Fruit fly (Drosophila melanogaster): ENCODE data around the gene fz2.
A peak's percentile ranks its signal among the peaks of the same experiment; 100 is the strongest.

Gene fz2

DNA sequence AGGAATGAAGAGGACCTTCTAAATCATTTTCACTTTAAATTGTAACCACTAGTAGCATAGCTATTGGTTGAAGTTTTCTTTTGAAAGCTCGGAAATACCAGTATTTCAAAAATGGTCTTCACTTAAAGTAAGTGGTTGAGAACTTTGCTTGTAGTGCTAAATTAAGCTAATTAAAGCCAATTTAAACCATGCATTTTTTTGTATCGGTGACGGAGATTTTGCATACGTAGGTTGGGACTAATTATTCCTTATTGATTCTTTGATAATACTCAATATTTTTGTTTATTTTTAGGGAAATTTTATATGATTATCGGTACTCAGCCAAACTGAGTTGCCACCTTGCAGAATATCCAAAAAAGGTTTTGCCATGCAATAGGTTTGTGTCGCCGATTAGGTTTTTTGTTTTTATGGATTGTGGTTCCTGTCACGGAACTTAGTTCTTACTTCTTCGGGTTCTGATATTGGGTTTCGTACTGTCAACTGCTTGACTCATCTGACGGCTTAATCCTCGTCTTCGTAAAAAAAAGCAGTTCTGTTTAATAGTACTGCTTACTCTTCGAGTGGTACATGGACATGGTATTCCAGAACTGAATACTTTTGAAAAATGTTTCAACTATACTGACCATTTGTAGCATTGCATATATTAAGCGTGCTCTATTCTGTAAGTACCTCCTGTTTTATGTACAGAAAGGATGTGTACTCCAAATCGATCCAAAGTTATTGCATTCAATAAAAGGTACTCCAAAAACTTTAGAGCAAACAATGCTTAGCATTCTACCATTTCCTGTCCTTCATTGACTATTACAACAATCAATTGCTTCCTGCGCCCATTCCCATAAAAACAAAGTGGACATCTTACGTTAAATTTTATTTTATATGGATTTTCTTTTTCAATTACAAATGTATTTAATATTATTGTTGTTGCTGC is 94.8 kb downstream of the fz2 start (continued):
- TF ChIP-seq lmd (GFP tag; IDR thresholded peaks at IDR 0.05) (no peak), Fer1 (GFP tag; optimal IDR thresholded peaks at IDR 0.05) (no peak), CG13287 (GFP tag; IDR thresholded peaks at IDR 0.05; ENCODE audit: partially characterized antibody) (peak; percentile 8; the same call in 1 of the 2 replicates), CG2875 (GFP tag; optimal IDR thresholded peaks at IDR 0.05) (no peak), chif (GFP tag; optimal IDR thresholded peaks at IDR 0.05) (peak in 1 of 2 experiments; percentile 10), CG14014 (GFP tag; IDR thresholded peaks at IDR 0.05) (no peak), Stat92E (GFP tag; optimal IDR thresholded peaks at IDR 0.05) (no peak), Mrtf (GFP tag; IDR thresholded peaks at IDR 0.05) (no peak), sim (GFP tag; IDR thresholded peaks at IDR 0.05) (no peak), pb (GFP tag; optimal IDR thresholded peaks at IDR 0.05) (no peak), HLH3B (GFP tag; IDR thresholded peaks at IDR 0.05) (no peak), CG4730 (GFP tag; IDR thresholded peaks at IDR 0.05) (no peak), CoRest (tag; optimal IDR thresholded peaks at IDR 0.05) (peak; percentile 47), Hmr (GFP tag; optimal IDR thresholded peaks at IDR 0.05) (peak; percentile 64), CG13424 (tag; optimal IDR thresholded peaks at IDR 0.05) (no peak), crol (GFP tag; IDR thresholded peaks at IDR 0.05) (no peak), Atf6 (GFP tag; IDR thresholded peaks at IDR 0.05) (no peak), so (GFP tag; IDR thresholded peaks at IDR 0.05) (no peak; the same call in 2 of the 3 replicates), hb (GFP tag; IDR thresholded peaks at IDR 0.05; ENCODE audit: partially characterized antibody) (no peak), ATbp (GFP tag; optimal IDR thresholded peaks at IDR 0.05) (no peak), CG4820 (GFP tag; optimal IDR thresholded peaks at IDR 0.05) (no peak), CG1647 (GFP tag; optimal IDR thresholded peaks at IDR 0.05) (no peak), Tbp (GFP tag; optimal IDR thresholded peaks at IDR 0.05) (no peak), CG9876 (GFP tag; optimal IDR thresholded peaks at IDR 0.05) (peak; percentile 29), vnd (GFP tag; IDR thresholded peaks at IDR 0.05; ENCODE audit: partially characterized antibody) (no peak), BtbVII (GFP tag; optimal IDR thresholded peaks at IDR 0.05) (no peak), CG10366 (GFP tag; IDR thresholded peaks at IDR 0.05) (no peak), exex (tag; optimal IDR thresholded peaks at IDR 0.05) (no peak), dan (GFP tag; IDR thresholded peaks at IDR 0.05) (no peak), CG8944 (GFP tag; optimal IDR thresholded peaks at IDR 0.05) (no peak), E2f1 (GFP tag; IDR thresholded peaks at IDR 0.05) (no peak), cg (GFP tag; optimal IDR thresholded peaks at IDR 0.05) (no peak), MBD-R2 (GFP tag; IDR thresholded peaks at IDR 0.05) (0 out of 2 replicates have a peak, but pooled peaks have one; percentile 11), Dfd (GFP tag; optimal IDR thresholded peaks at IDR 0.05) (peak in 1 of 2 experiments; percentile 83), phol (tag; optimal IDR thresholded peaks at IDR 0.05) (peak; percentile 40), Dbx (GFP tag; IDR thresholded peaks at IDR 0.05) (peak; percentile 44; the same call in 1 of the 3 replicates), crp (GFP tag; optimal IDR thresholded peaks at IDR 0.05) (no peak), CG2202 (tag; optimal IDR thresholded peaks at IDR 0.05) (no peak), CG10959 (GFP tag; IDR thresholded peaks at IDR 0.05) (no peak), CG18599 (GFP tag; optimal IDR thresholded peaks at IDR 0.05) (no peak), gcm2 (GFP tag; optimal IDR thresholded peaks at IDR 0.05) (no peak), CG30431 (GFP tag; optimal IDR thresholded peaks at IDR 0.05) (no peak), eyg (GFP tag; optimal IDR thresholded peaks at IDR 0.05) (no peak), lbe (GFP tag; optimal IDR thresholded peaks at IDR 0.05) (no peak), CG11085 (GFP tag; IDR thresholded peaks at IDR 0.05) (no peak), CG5953 (GFP tag; IDR thresholded peaks at IDR 0.05) (no peak), CG17568 (GFP tag; optimal IDR thresholded peaks at IDR 0.05) (no peak), CG18619 (GFP tag; optimal IDR thresholded peaks at IDR 0.05) (no peak), Bdp1 (GFP tag; optimal IDR thresholded peaks at IDR 0.05) (no peak)
